Fruit fly (Drosophila melanogaster) whole organism, embryonic: Measurements from ENCODE around the gene CHES-1-like.

ENCODE experiments used
- Abd-B ChIP-seq: fragments of 200-800 bp; sonication (Bioruptor generic); optimal IDR thresholded peaks from 2 replicates; lab custom pipeline; 2018; ENCODE audit warnings: missing biosample characterization, mild to moderate bottlenecking, missing genetic modification characterization, moderate library complexity
- Aef1 ChIP-seq: fragments of 200-800 bp; sonication (Bioruptor generic); IDR thresholded peaks from 3 replicates; pipeline ENCODE4 v1.3.6; 2022; ENCODE audit warnings: missing biosample characterization, missing genetic modification characterization
- Atf6 ChIP-seq: fragments of 200-800 bp; sonication (Bioruptor generic); IDR thresholded peaks from 2 replicates; pipeline ENCODE4 v1.3.6; 2022; ENCODE audit warnings: missing biosample characterization, missing genetic modification characterization
- Bteb2 ChIP-seq: fragments of 200-800 bp; sonication (Bioruptor generic); optimal IDR thresholded peaks from 2 replicates; lab custom pipeline; 2016; ENCODE audit warnings: missing biosample characterization, missing genetic modification characterization
- CG10321 ChIP-seq: fragments of 200-800 bp; sonication (Bioruptor generic); IDR thresholded peaks from 2 replicates; pipeline ENCODE4 v1.3.6; 2022; ENCODE audit warnings: missing biosample characterization, missing genetic modification characterization
- CG10366 ChIP-seq: fragments of 200-800 bp; sonication (Bioruptor generic); IDR thresholded peaks from 2 replicates; pipeline ENCODE4 v1.3.6; 2022; ENCODE audit warnings: missing biosample characterization, missing genetic modification characterization
- CG10543 ChIP-seq: fragments of 200-800 bp; sonication (Bioruptor generic); optimal IDR thresholded peaks from 3 replicates; lab custom pipeline; 2017; ENCODE audit warnings: missing biosample characterization, mild to moderate bottlenecking, missing genetic modification characterization, moderate library complexity
- CG12659 ChIP-seq: fragments of 200-800 bp; sonication (Bioruptor generic); optimal IDR thresholded peaks from 3 replicates; lab custom pipeline; 2017; ENCODE audit warnings: mild to moderate bottlenecking, missing biosample characterization, missing genetic modification reagents, missing genetic modification characterization
- CG13123 ChIP-seq: fragments of 200-800 bp; sonication (Bioruptor generic); optimal IDR thresholded peaks from 2 replicates; lab custom pipeline; 2016; ENCODE audit warnings: missing biosample characterization, missing genetic modification characterization
- CG14667 ChIP-seq: fragments of 200-800 bp; sonication (Bioruptor generic); IDR thresholded peaks from 2 replicates; pipeline ENCODE4 v1.3.6; 2022; ENCODE audit warnings: missing biosample characterization, missing genetic modification characterization
- CG17802 ChIP-seq: fragments of 200-800 bp; sonication (Bioruptor generic); optimal IDR thresholded peaks from 2 replicates; lab custom pipeline; 2018; ENCODE audit warnings: missing biosample characterization, mild to moderate bottlenecking, missing genetic modification characterization, moderate library complexity
- CG2712 ChIP-seq: fragments of 200-800 bp; optimal IDR thresholded peaks from 3 replicates; lab custom pipeline; 2019; ENCODE audit warnings: missing biosample characterization, mild to moderate bottlenecking, missing genetic modification characterization, moderate library complexity
- CG33557 ChIP-seq: fragments of 200-800 bp; sonication (Bioruptor generic); optimal IDR thresholded peaks from 2 replicates; lab custom pipeline; 2019; ENCODE audit warnings: missing biosample characterization, mild to moderate bottlenecking, missing genetic modification characterization, moderate library complexity
- CG4360 ChIP-seq: fragments of 200-800 bp; sonication (Bioruptor generic); IDR thresholded peaks from 2 replicates; pipeline ENCODE4 v1.3.6; 2022; ENCODE audit warnings: missing biosample characterization, missing genetic modification characterization
- CG6854 ChIP-seq: fragments of 200-800 bp; sonication (Bioruptor generic); optimal IDR thresholded peaks from 3 replicates; lab custom pipeline; 2017; ENCODE audit warnings: missing biosample characterization, mild to moderate bottlenecking, missing genetic modification characterization
- CG8478 ChIP-seq: fragments of >200 bp; optimal IDR thresholded peaks from 2 replicates; lab custom pipeline; 2018
- CG9437 ChIP-seq: fragments of 200-800 bp; sonication (Bioruptor generic); optimal IDR thresholded peaks from 2 replicates; lab custom pipeline; 2018; ENCODE audit warnings: missing biosample characterization, mild to moderate bottlenecking, missing genetic modification characterization
- CG9609 ChIP-seq: fragments of 200-800 bp; sonication (Bioruptor generic); optimal IDR thresholded peaks from 3 replicates; lab custom pipeline; 2016; ENCODE audit warnings: missing biosample characterization, missing genetic modification characterization
- CG9797 ChIP-seq: fragments of 200-800 bp; sonication (Bioruptor generic); optimal IDR thresholded peaks from 3 replicates; lab custom pipeline; 2018; ENCODE audit warnings: missing biosample characterization, mild to moderate bottlenecking, missing genetic modification characterization
- CHES-1-like ChIP-seq: fragments of 200-800 bp; sonication (Bioruptor generic); optimal IDR thresholded peaks from 2 replicates; lab custom pipeline; 2016; ENCODE audit warnings: missing biosample characterization, missing genetic modification characterization
- CkIIα-i1 ChIP-seq: fragments of 200-800 bp; sonication (Bioruptor generic); IDR thresholded peaks from 2 replicates; pipeline ENCODE4 v1.3.6; 2022; ENCODE audit warnings: missing biosample characterization, missing genetic modification characterization
- Fer3 ChIP-seq: fragments of 200-800 bp; sonication (Bioruptor generic); optimal IDR thresholded peaks from 2 replicates; lab custom pipeline; 2018; ENCODE audit warnings: missing biosample characterization, mild to moderate bottlenecking, missing genetic modification characterization, moderate library complexity
- GATAe ChIP-seq: fragments of 200-800 bp; sonication (Bioruptor generic); conservative IDR thresholded peaks from 2 replicates; pipeline ENCODE4 v1.3.6; 2022; ENCODE audit warnings: missing biosample characterization, missing genetic modification characterization
- H2.0 ChIP-seq: fragments of 200-800 bp; sonication (Bioruptor generic); IDR thresholded peaks from 2 replicates; pipeline ENCODE4 v1.3.6; 2022; ENCODE audit warnings: missing biosample characterization, missing genetic modification characterization
- HLH54F ChIP-seq: fragments of 200-800 bp; sonication (Bioruptor generic); optimal IDR thresholded peaks from 3 replicates; lab custom pipeline; 2016; ENCODE audit warnings: missing biosample characterization, missing genetic modification characterization
- Hand ChIP-seq: fragments of 200-800 bp; sonication (Bioruptor generic); optimal IDR thresholded peaks from 2 replicates; lab custom pipeline; 2017; ENCODE audit warnings: mild to moderate bottlenecking, missing biosample characterization, missing genetic modification reagents, missing genetic modification characterization
- Hmr ChIP-seq: fragments of 200-800 bp; sonication (Bioruptor generic); optimal IDR thresholded peaks from 3 replicates; lab custom pipeline; 2017; ENCODE audit warnings: mild to moderate bottlenecking, missing biosample characterization, missing genetic modification reagents, missing genetic modification characterization
- Hr39 ChIP-seq: fragments of >200 bp; optimal IDR thresholded peaks from 2 replicates; lab custom pipeline; 2017
- Mad ChIP-seq: fragments of 200-800 bp; sonication (Bioruptor generic); optimal IDR thresholded peaks from 2 replicates; lab custom pipeline; 2016; ENCODE audit warnings: missing biosample characterization, missing genetic modification characterization
- Med ChIP-seq: fragments of 200-800 bp; sonication (Bioruptor generic); peaks from one replicate; lab custom pipeline; 2016; ENCODE audit warnings: missing biosample characterization, missing genetic modification characterization, mild to moderate bottlenecking, inconsistent platforms, moderate library complexity
- NC2α ChIP-seq: fragments of 200-800 bp; sonication (Bioruptor generic); optimal IDR thresholded peaks from 2 replicates; lab custom pipeline; 2016; ENCODE audit warnings: missing biosample characterization, missing genetic modification characterization
- Neu2 ChIP-seq: fragments of 200-800 bp; sonication (Bioruptor generic); optimal IDR thresholded peaks from 3 replicates; lab custom pipeline; 2016; ENCODE audit warnings: missing biosample characterization, missing genetic modification characterization, borderline replicate concordance
- Pdp1 ChIP-seq, 2 experiments: fragments of 200-800 bp; sonication (Bioruptor generic); optimal IDR thresholded peaks; 3 replicates each; lab custom pipeline; 2016; ENCODE audit warnings: missing biosample characterization in 2 of 2, missing genetic modification characterization in 2 of 2, mild to moderate bottlenecking in 1 of 2, moderate library complexity in 1 of 2
- Scr ChIP-seq: fragments of 200-800 bp; sonication (Bioruptor generic); IDR thresholded peaks from 2 replicates; pipeline ENCODE4 v1.3.6; 2022; ENCODE audit warnings: missing biosample characterization, missing genetic modification characterization; ENCODE audit not compliant: partially characterized antibody
- Taf1 ChIP-seq: fragments of 200-800 bp; sonication (Bioruptor generic); IDR thresholded peaks from 2 replicates; pipeline ENCODE4 v1.3.6; 2022; ENCODE audit warnings: missing biosample characterization, missing genetic modification characterization
- ara ChIP-seq: fragments of 200-800 bp; sonication (Bioruptor generic); IDR thresholded peaks from 2 replicates; pipeline ENCODE4 v1.3.6; 2022; ENCODE audit warnings: missing biosample characterization, missing genetic modification characterization
- bigmax ChIP-seq: fragments of 200-800 bp; sonication (Bioruptor generic); optimal IDR thresholded peaks from 2 replicates; lab custom pipeline; 2018; ENCODE audit warnings: missing biosample characterization, mild to moderate bottlenecking, missing genetic modification characterization
- br ChIP-seq: fragments of >200 bp; optimal IDR thresholded peaks from 2 replicates; lab custom pipeline; 2017
- chm ChIP-seq: fragments of 200-800 bp; sonication (Bioruptor generic); IDR thresholded peaks from 2 replicates; pipeline ENCODE4 v1.3.6; 2022; ENCODE audit warnings: missing biosample characterization, missing genetic modification characterization
- dan ChIP-seq: fragments of 200-800 bp; sonication (Bioruptor generic); IDR thresholded peaks from 2 replicates; pipeline ENCODE4 v1.3.6; 2022; ENCODE audit warnings: missing biosample characterization, missing genetic modification characterization
- dati ChIP-seq: fragments of 200-800 bp; sonication (Bioruptor generic); IDR thresholded peaks from 2 replicates; pipeline ENCODE4 v1.3.6; 2022; ENCODE audit warnings: missing biosample characterization, missing genetic modification characterization
- fd96Cb ChIP-seq: fragments of 200-800 bp; sonication (Bioruptor generic); optimal IDR thresholded peaks from 2 replicates; lab custom pipeline; 2018; ENCODE audit warnings: missing biosample characterization, mild to moderate bottlenecking, missing genetic modification characterization, moderate library complexity
- fu2 ChIP-seq: fragments of 200-800 bp; sonication (Bioruptor generic); optimal IDR thresholded peaks from 2 replicates; lab custom pipeline; 2016; ENCODE audit warnings: missing biosample characterization, missing genetic modification characterization
- h ChIP-seq: fragments of >200 bp; optimal IDR thresholded peaks from 2 replicates; lab custom pipeline; 2017
- her ChIP-seq: fragments of 200-800 bp; sonication (Bioruptor generic); optimal IDR thresholded peaks from 2 replicates; lab custom pipeline; 2016; ENCODE audit warnings: missing biosample characterization, missing genetic modification characterization
- hth ChIP-seq: fragments of >200 bp; optimal IDR thresholded peaks from 2 replicates; lab custom pipeline; 2017; ENCODE audit warnings: inconsistent platforms
- klu ChIP-seq: fragments of 200-800 bp; sonication (Bioruptor generic); IDR thresholded peaks from 2 replicates; pipeline ENCODE4 v1.3.6; 2022; ENCODE audit warnings: missing biosample characterization, missing genetic modification characterization
- slou ChIP-seq: fragments of 200-800 bp; sonication (Bioruptor generic); optimal IDR thresholded peaks from 3 replicates; lab custom pipeline; 2016; ENCODE audit warnings: missing biosample characterization, missing genetic modification characterization
- stc ChIP-seq: fragments of 200-800 bp; sonication (Bioruptor generic); IDR thresholded peaks from 2 replicates; pipeline ENCODE4 v1.3.6; 2022; ENCODE audit warnings: missing biosample characterization, missing genetic modification characterization
- tna ChIP-seq: fragments of 200-800 bp; sonication (Bioruptor generic); IDR thresholded peaks from 2 replicates; pipeline ENCODE4 v1.3.6; 2022; ENCODE audit warnings: missing biosample characterization, missing genetic modification characterization; ENCODE audit not compliant: partially characterized antibody

CHES-1-like gene

DNA sequence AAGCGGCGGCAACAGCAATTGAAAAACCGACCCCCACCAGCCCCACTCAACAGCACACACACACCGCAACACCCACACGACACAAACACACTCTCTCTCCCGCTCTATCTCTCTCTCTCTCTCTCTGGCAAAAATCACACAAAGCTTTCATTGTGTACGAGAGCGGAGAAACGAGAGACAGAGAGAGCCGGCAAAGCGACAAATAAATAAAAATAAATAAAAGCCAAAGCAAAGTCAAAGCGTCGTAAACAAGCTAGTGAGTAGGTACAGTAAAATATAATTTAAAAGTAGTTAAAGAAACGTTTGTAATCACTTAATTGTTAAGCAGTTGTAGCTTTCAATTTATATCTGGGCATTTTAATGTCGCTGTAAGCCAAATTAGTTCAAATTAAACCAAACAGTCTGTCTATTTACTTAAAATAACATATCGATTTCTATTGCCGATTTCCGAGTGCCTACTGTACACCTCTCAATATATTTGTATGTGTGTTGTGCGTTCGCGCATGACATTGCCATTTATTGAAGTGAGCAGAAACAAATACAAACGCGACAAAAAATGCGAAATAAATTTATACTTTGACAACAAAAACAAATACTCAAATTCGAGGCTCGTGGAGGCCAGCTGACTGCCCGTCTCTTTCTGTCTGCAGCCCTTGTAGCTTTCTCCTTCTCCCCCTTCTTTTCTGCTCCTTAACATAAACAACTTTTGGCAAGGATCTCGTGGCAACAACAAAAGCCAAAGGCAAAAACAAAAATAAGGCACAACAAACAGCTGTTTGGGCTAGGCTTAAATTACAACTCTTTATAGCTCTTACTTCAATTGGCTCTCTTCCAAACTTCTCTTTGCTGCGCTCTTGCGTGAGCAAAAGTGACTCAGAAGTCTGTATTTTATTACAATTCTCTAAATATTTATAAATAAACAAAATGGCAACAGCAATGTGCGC, 12.2 kb downstream of the CHES-1-like start (continued):
- peak; percentile 88 for TF ChIP-seq Aef1 (GFP tag; lab: Robert Waterston, UW)
- TF ChIP-seq GATAe (GFP tag; lab: Robert Waterston, UW): peak; percentile 40; the same call in 1 of the 2 replicates
- no peak for TF ChIP-seq br (lab: Kevin White, UChicago)
- TF ChIP-seq Hmr (GFP tag; lab: Kevin White, UChicago): peak; percentile 97
- peak; percentile 81 for TF ChIP-seq CG9609 (GFP tag; lab: Kevin White, UChicago)
- TF ChIP-seq chm (GFP tag; lab: Robert Waterston, UW): no peak; the same call in 1 of the 2 replicates
- TF ChIP-seq CHES-1-like (GFP tag; lab: Kevin White, UChicago): peak; percentile 98
- peak; percentile 8 for TF ChIP-seq bigmax (GFP tag; lab: Kevin White, UChicago)
- peak; percentile 94 for TF ChIP-seq Fer3
- peak; percentile 49 for TF ChIP-seq ara (GFP tag; lab: Robert Waterston, UW)
- TF ChIP-seq CG10321 (GFP tag; lab: Robert Waterston, UW): peak; percentile 34; the same call in 1 of the 2 replicates
- TF ChIP-seq CG12659 (GFP tag; lab: Kevin White, UChicago): peak; percentile 96
- peak; percentile 94 for TF ChIP-seq Taf1 (GFP tag; lab: Robert Waterston, UW)
- TF ChIP-seq dati (GFP tag; lab: Robert Waterston, UW): peak; percentile 32; the same call in 1 of the 2 replicates
- TF ChIP-seq CG33557: peak; percentile 43
- peak; percentile 95 for TF ChIP-seq Atf6
- peak; percentile 99 for TF ChIP-seq CG10543 (GFP tag; lab: Kevin White, UChicago)
- TF ChIP-seq CG4360 (GFP tag; lab: Robert Waterston, UW): 0 out of 2 replicates have a peak, but pooled peaks have one; percentile 44
- peak; percentile 98 for TF ChIP-seq Med (GFP tag; lab: Kevin White, UChicago)
- no peak for TF ChIP-seq Hr39 (lab: Kevin White, UChicago)
- TF ChIP-seq CG14667 (GFP tag; lab: Robert Waterston, UW): peak; percentile 77
- TF ChIP-seq fd96Cb (tag; lab: Kevin White, UChicago): peak; percentile 75
- TF ChIP-seq h: no peak
- peak; percentile 87 for TF ChIP-seq Bteb2
- TF ChIP-seq H2.0 (GFP tag; lab: Robert Waterston, UW): peak; percentile 85
- no peak for TF ChIP-seq CG17802 (tag; lab: Kevin White, UChicago)
- 0 out of 2 replicates have a peak, but pooled peaks have one; percentile 23 for TF ChIP-seq CkIIα-i1 (GFP tag; lab: Robert Waterston, UW)
- peak; percentile 36 for TF ChIP-seq CG13123 (GFP tag; lab: Kevin White, UChicago)
- TF ChIP-seq Scr: no peak
- TF ChIP-seq klu (GFP tag; lab: Robert Waterston, UW): peak; percentile 81
- peak; percentile 87 for TF ChIP-seq fu2 (GFP tag; lab: Kevin White, UChicago)
- peak; percentile 83 for TF ChIP-seq stc (GFP tag; lab: Robert Waterston, UW)
- no peak for TF ChIP-seq Neu2 (GFP tag; lab: Kevin White, UChicago)
- TF ChIP-seq CG9437 (GFP tag; lab: Kevin White, UChicago): peak; percentile 77
- no peak for TF ChIP-seq tna (GFP tag; lab: Robert Waterston, UW)
- TF ChIP-seq slou (GFP tag; lab: Kevin White, UChicago): peak; percentile 83
- TF ChIP-seq HLH54F (GFP tag; lab: Kevin White, UChicago): peak; percentile 89
- TF ChIP-seq CG2712 (tag; lab: Kevin White, UChicago): peak; percentile 82
- TF ChIP-seq hth (lab: Kevin White, UChicago): no peak
- TF ChIP-seq CG8478 (lab: Kevin White, UChicago): no peak
- TF ChIP-seq her (GFP tag; lab: Kevin White, UChicago): peak; percentile 85
- TF ChIP-seq Abd-B (GFP tag; lab: Kevin White, UChicago): peak; percentile 86
- TF ChIP-seq CG9797 (GFP tag; lab: Kevin White, UChicago): no peak
- peak; percentile 77 for TF ChIP-seq Mad (GFP tag; lab: Kevin White, UChicago)
- TF ChIP-seq CG6854: peak; percentile 93
- peak; percentile 78 to 84 for TF ChIP-seq Pdp1 (GFP tag; optimal IDR thresholded peaks at IDR 0.05; lab: Kevin White, UChicago)
- peak; percentile 87 for TF ChIP-seq CG10366
- TF ChIP-seq dan (GFP tag; lab: Robert Waterston, UW): no peak
- peak; percentile 29 for TF ChIP-seq NC2α
- peak; percentile 96 for TF ChIP-seq Hand (GFP tag; lab: Kevin White, UChicago)
